Fruit fly (Drosophila melanogaster) ovary, adult (tissue): ENCODE data around the gene SMC1.
A peak's percentile ranks its signal among the peaks of the same experiment; 100 is the strongest.

Experiments
- CG17801 ChIP-seq: fragments of 200-800 bp; optimal IDR thresholded peaks from 2 replicates; lab custom pipeline; 2019; ENCODE audit warnings: missing biosample characterization, mild to moderate bottlenecking, missing genetic modification characterization, moderate library complexity; ENCODE audit not compliant: partially characterized antibody

Gene SMC1

dm6 chr3R:24058041-24058440 lies at the start of gene SMC1:
Gene SMC1 (plus strand): TSS chr3R:24058287.
- TF ChIP-seq CG17801 (GFP tag; lab: Kevin White, UChicago) = peak; percentile 48

- TF ChIP-seq CG17801 (GFP tag; lab: Kevin White, UChicago) = no peak
Observed at dm6 chr3R:24008887-24009286, 49.2 kb upstream of the SMC1 start.

dm6 chr3R:24010637-24011214 lies 47.4 kb upstream of the SMC1 start:
- TF ChIP-seq CG17801 (GFP tag; lab: Kevin White, UChicago) = no peak

dm6 chr3R:24012038-24012693 lies 45.9 kb upstream of the SMC1 start:
- TF ChIP-seq CG17801 (GFP tag; lab: Kevin White, UChicago) = no peak

dm6 chr3R:24014600-24014999 lies 43.5 kb upstream of the SMC1 start:
- TF ChIP-seq CG17801 (GFP tag; lab: Kevin White, UChicago) = no peak

- TF ChIP-seq CG17801 (GFP tag; lab: Kevin White, UChicago) = no peak
Observed at dm6 chr3R:24015449-24015848, 42.6 kb upstream of the SMC1 start.

dm6 chr3R:24015939-24016913 lies 41.9 kb upstream of the SMC1 start:
- no peak for TF ChIP-seq CG17801 (GFP tag; lab: Kevin White, UChicago)

- no peak for TF ChIP-seq CG17801 (GFP tag; lab: Kevin White, UChicago)
Observed at dm6 chr3R:24017648-24018047, 40.4 kb upstream of the SMC1 start.

dm6 chr3R:24021895-24022294 lies 36.2 kb upstream of the SMC1 start:
- no peak for TF ChIP-seq CG17801 (GFP tag; lab: Kevin White, UChicago)

- TF ChIP-seq CG17801 (GFP tag; lab: Kevin White, UChicago) = no peak
Observed at dm6 chr3R:24024123-24024522, 34.0 kb upstream of the SMC1 start.

- TF ChIP-seq CG17801 (GFP tag; lab: Kevin White, UChicago) = no peak
Observed at dm6 chr3R:24024688-24025087, 33.4 kb upstream of the SMC1 start.

- TF ChIP-seq CG17801 (GFP tag; lab: Kevin White, UChicago) = no peak
Observed at dm6 chr3R:24025715-24026467, 32.2 kb upstream of the SMC1 start.

dm6 chr3R:24026503-24026902 lies 31.6 kb upstream of the SMC1 start:
- TF ChIP-seq CG17801 (GFP tag; lab: Kevin White, UChicago) = no peak

dm6 chr3R:24027222-24027621 lies 30.9 kb upstream of the SMC1 start:
- TF ChIP-seq CG17801 (GFP tag; lab: Kevin White, UChicago) = no peak
